Fruit fly (Drosophila melanogaster): ENCODE results near the gene RpL30.

RpL30 gene

DNA sequence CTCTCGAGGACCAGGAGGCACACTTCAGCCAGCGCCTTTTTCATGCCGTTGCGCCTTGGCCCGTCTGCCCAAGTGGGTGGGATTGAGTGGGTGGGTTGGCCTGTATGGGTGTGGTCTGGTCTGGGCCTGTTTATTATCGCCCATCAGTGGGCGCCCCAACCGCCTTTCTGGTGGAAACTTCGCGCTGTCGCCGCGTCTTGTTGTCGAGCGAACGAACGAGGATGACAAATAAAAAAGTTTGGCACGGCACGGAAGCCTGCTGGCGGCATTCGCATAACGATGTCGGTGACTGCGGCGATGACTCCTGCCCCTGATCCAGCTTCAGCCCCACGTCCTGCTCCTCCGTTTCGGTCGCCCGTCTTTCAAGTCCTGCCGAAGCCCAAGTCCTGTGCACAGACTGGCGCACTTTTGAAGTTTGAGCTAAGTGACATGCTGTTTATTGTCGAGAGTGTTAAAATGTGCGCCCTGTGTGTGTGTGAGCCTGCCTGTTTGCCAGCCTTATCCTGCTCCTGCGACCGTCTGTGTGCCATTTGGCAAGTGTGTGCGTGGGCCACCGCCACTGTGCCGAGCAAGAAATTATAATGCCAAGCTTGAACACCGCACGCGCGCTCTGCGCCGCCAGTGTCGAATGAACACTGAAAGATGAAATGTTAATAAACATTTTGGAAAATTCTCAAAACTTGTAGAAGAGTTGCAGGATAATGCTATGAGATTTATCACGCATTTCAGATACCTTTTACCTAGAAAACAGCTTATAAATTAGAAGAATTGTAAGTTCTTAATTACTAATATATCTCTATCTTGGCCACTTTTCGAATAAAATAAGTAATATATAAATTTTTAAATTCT, 5.2 kb upstream of the RpL30 start (continued):
- TF ChIP-seq ac (GFP tag; optimal IDR thresholded peaks at IDR 0.05) (no peak), NK7.1 (GFP tag; optimal IDR thresholded peaks at IDR 0.05) (no peak), CG9932 (GFP tag; IDR thresholded peaks at IDR 0.05) (peak; percentile 53), Fer2 (tag; optimal IDR thresholded peaks at IDR 0.05) (peak; percentile 31), sens (GFP tag) (peak; percentile 80), CG12236 (GFP tag; optimal IDR thresholded peaks at IDR 0.05) (no peak), CG9817 (tag; optimal IDR thresholded peaks at IDR 0.05) (peak; percentile 66), Blimp-1 (GFP tag; optimal IDR thresholded peaks at IDR 0.05) (peak; percentile 70), Lhr (GFP tag; optimal IDR thresholded peaks at IDR 0.05) (no peak), lilli (GFP tag; optimal IDR thresholded peaks at IDR 0.05) (peak; percentile 61), CG10565 (GFP tag; optimal IDR thresholded peaks at IDR 0.05) (no peak), CG14050 (GFP tag; IDR thresholded peaks at IDR 0.05) (peak; percentile 13; the same call in 1 of the 3 replicates), CG10654 (GFP tag; optimal IDR thresholded peaks at IDR 0.05) (peak; percentile 11), tx (GFP tag; optimal IDR thresholded peaks at IDR 0.05) (no peak), CG2202 (tag; optimal IDR thresholded peaks at IDR 0.05) (no peak), CG6654 (GFP tag; optimal IDR thresholded peaks at IDR 0.05) (no peak), CG31388 (GFP tag; optimal IDR thresholded peaks at IDR 0.05) (peak; percentile 35), exex (tag; optimal IDR thresholded peaks at IDR 0.05) (peak; percentile 45), lab (GFP tag; optimal IDR thresholded peaks at IDR 0.05) (peak; percentile 90), seq (GFP tag; IDR thresholded peaks at IDR 0.05) (peak; percentile 35; the same call in 1 of the 2 replicates), CG6683 (GFP tag; optimal IDR thresholded peaks at IDR 0.05) (peak; percentile 74), CG10959 (GFP tag; IDR thresholded peaks at IDR 0.05) (no peak), GATAe (GFP tag; conservative IDR thresholded peaks at IDR 0.05) (no peak), tup (GFP tag; optimal IDR thresholded peaks at IDR 0.05) (no peak), stwl (tag; optimal IDR thresholded peaks at IDR 0.05) (no peak), Abd-B (GFP tag; optimal IDR thresholded peaks at IDR 0.05) (peak; percentile 53), gcm2 (GFP tag; optimal IDR thresholded peaks at IDR 0.05) (no peak), sisA (GFP tag; IDR thresholded peaks at IDR 0.05) (peak; percentile 73), Dfd (GFP tag; optimal IDR thresholded peaks at IDR 0.05) (no peak), hkb (optimal IDR thresholded peaks at IDR 0.05) (no peak), hkb (GFP tag; IDR thresholded peaks at IDR 0.05) (peak; percentile 73), CG6791 (GFP tag; IDR thresholded peaks at IDR 0.05; ENCODE audit: partially characterized antibody) (no peak), kni (GFP tag; optimal IDR thresholded peaks at IDR 0.05) (no peak), HLH54F (GFP tag; optimal IDR thresholded peaks at IDR 0.05) (peak; percentile 10), Adf1 (GFP tag; IDR thresholded peaks at IDR 0.05) (no peak), Oaz (GFP tag; IDR thresholded peaks at IDR 0.05) (peak; percentile 60), CG12071 (GFP tag; optimal IDR thresholded peaks at IDR 0.05) (no peak), CG8089 (GFP tag; optimal IDR thresholded peaks at IDR 0.05) (no peak), E2f2 (GFP tag; IDR thresholded peaks at IDR 0.05) (peak; percentile 52), so (GFP tag; IDR thresholded peaks at IDR 0.05) (peak; percentile 68; the same call in 1 of the 3 replicates), CG32767 (GFP tag; IDR thresholded peaks at IDR 0.05) (peak; percentile 61; the same call in 1 of the 2 replicates), kay (GFP tag; optimal IDR thresholded peaks at IDR 0.05) (peak; percentile 27), CG7357 (GFP tag; IDR thresholded peaks at IDR 0.05) (peak; percentile 60; the same call in 1 of the 3 replicates), HmgZ (tag; optimal IDR thresholded peaks at IDR 0.05) (peak; percentile 46), CG12219 (GFP tag; optimal IDR thresholded peaks at IDR 0.05) (peak; percentile 30), Doc3 (GFP tag; IDR thresholded peaks at IDR 0.05; ENCODE audit: partially characterized antibody) (no peak), pros (GFP tag; optimal IDR thresholded peaks at IDR 0.05) (no peak), MESR4 (GFP tag; optimal IDR thresholded peaks at IDR 0.05) (no peak), zfh1 (GFP tag; IDR thresholded peaks at IDR 0.05) (peak; percentile 8; the same call in 1 of the 3 replicates)

Data from whole organism, embryonic.